Worm (Caenorhabditis elegans) whole organism, mixed stage, embryonic: ENCODE data around the gene gskl-1.
"Not testable (repeated sequence)": the region's sequence is repeated elsewhere in the genome, so short reads cannot be mapped to it uniquely, and the experiment has no call there.

Source experiments
- bed-3 ChIP-seq: fragments of 200-800 bp; sonication (Bioruptor generic); optimal IDR thresholded peaks from 3 replicates; lab custom pipeline; 2018; ENCODE audit warnings: mild to moderate bottlenecking, missing genetic modification characterization, moderate library complexity, missing compliant biosample characterization
- blmp-1 ChIP-seq: fragments of 150-350 bp; optimal IDR thresholded peaks from 2 replicates; lab custom pipeline; 2014; ENCODE audit warnings: missing biosample characterization, missing genetic modification characterization
- ceh-39 ChIP-seq: fragments of 150-350 bp; optimal IDR thresholded peaks from 2 replicates; lab custom pipeline; 2014; ENCODE audit warnings: missing biosample characterization, missing genetic modification characterization
- ceh-43 ChIP-seq: fragments of 200-800 bp; sonication (Bioruptor generic); optimal IDR thresholded peaks from 2 replicates; lab custom pipeline; 2018; ENCODE audit warnings: mild to moderate bottlenecking, missing genetic modification characterization, moderate library complexity, missing compliant biosample characterization
- ceh-83 ChIP-seq: fragments of 200-800 bp; sonication (Bioruptor generic); optimal IDR thresholded peaks from 2 replicates; lab custom pipeline; 2018; ENCODE audit warnings: mild to moderate bottlenecking, missing genetic modification characterization, missing compliant biosample characterization
- ces-1 ChIP-seq: fragments of 150-350 bp; optimal IDR thresholded peaks from 2 replicates; lab custom pipeline; 2014; ENCODE audit warnings: missing biosample characterization, missing genetic modification reagents, missing genetic modification characterization
- cnd-1 ChIP-seq: fragments of 200-800 bp; sonication (Bioruptor generic); optimal IDR thresholded peaks from 2 replicates; lab custom pipeline; 2018; ENCODE audit warnings: mild to moderate bottlenecking, missing genetic modification characterization, missing compliant biosample characterization
- drap-1 ChIP-seq: fragments of 200-800 bp; sonication (Bioruptor generic); optimal IDR thresholded peaks from 3 replicates; lab custom pipeline; 2018; ENCODE audit warnings: mild to moderate bottlenecking, missing genetic modification characterization, missing compliant biosample characterization
- elt-1 ChIP-seq: sonication (generic microtip); optimal IDR thresholded peaks from 2 replicates; lab custom pipeline; 2017; ENCODE audit warnings: missing genetic modification characterization, mild to moderate bottlenecking, missing compliant biosample characterization, antibody characterized with exemption, moderate library complexity, borderline replicate concordance; ENCODE audit not compliant: insufficient read depth
- elt-3 ChIP-seq: fragments of 150-350 bp; optimal IDR thresholded peaks from 2 replicates; lab custom pipeline; 2014; ENCODE audit warnings: missing biosample characterization, missing genetic modification characterization
- flh-1 ChIP-seq: fragments of 200-800 bp; sonication (Bioruptor generic); optimal IDR thresholded peaks from 2 replicates; lab custom pipeline; 2018; ENCODE audit warnings: mild to moderate bottlenecking, missing genetic modification characterization, moderate library complexity, missing compliant biosample characterization
- ham-2 ChIP-seq: fragments of 200-800 bp; sonication (Bioruptor generic); optimal IDR thresholded peaks from 2 replicates; lab custom pipeline; 2018; ENCODE audit warnings: mild to moderate bottlenecking, missing genetic modification characterization, missing compliant biosample characterization
- hlh-1 ChIP-seq: fragments of 150-350 bp; optimal IDR thresholded peaks from 2 replicates; lab custom pipeline; 2014; ENCODE audit warnings: missing biosample characterization, missing genetic modification reagents, missing genetic modification characterization
- lin-13 ChIP-seq: fragments of 150-350 bp; optimal IDR thresholded peaks from 2 replicates; lab custom pipeline; 2014; ENCODE audit warnings: missing biosample characterization, missing genetic modification characterization
- lin-32 ChIP-seq: fragments of 200-800 bp; sonication (Bioruptor generic); optimal IDR thresholded peaks from 2 replicates; lab custom pipeline; 2018; ENCODE audit warnings: mild to moderate bottlenecking, missing genetic modification characterization, missing compliant biosample characterization
- lsy-2 ChIP-seq: fragments of 150-350 bp; optimal IDR thresholded peaks from 2 replicates; lab custom pipeline; 2014; ENCODE audit warnings: missing biosample characterization, missing genetic modification characterization
- mab-5 ChIP-seq: fragments of 150-350 bp; optimal IDR thresholded peaks from 2 replicates; lab custom pipeline; 2014; ENCODE audit warnings: missing biosample characterization, missing genetic modification characterization
- mls-2 ChIP-seq: sonication (generic microtip); optimal IDR thresholded peaks from 2 replicates; lab custom pipeline; 2016; ENCODE audit warnings: mild to moderate bottlenecking, missing genetic modification characterization, moderate library complexity, missing compliant biosample characterization
- nhr-12 ChIP-seq: fragments of 150-350 bp; optimal IDR thresholded peaks from 2 replicates; lab custom pipeline; 2014; ENCODE audit warnings: missing biosample characterization, missing genetic modification characterization
- nhr-2 ChIP-seq: fragments of 150-350 bp; optimal IDR thresholded peaks from 2 replicates; lab custom pipeline; 2014; ENCODE audit warnings: missing biosample characterization, missing genetic modification characterization
- nhr-28 ChIP-seq: fragments of 150-350 bp; optimal IDR thresholded peaks from 2 replicates; lab custom pipeline; 2014; ENCODE audit warnings: missing biosample characterization, missing genetic modification characterization
- pha-4 ChIP-seq: fragments of 150-350 bp; optimal IDR thresholded peaks from 2 replicates; lab custom pipeline; 2018; ENCODE audit warnings: missing biosample characterization, missing genetic modification reagents, missing genetic modification characterization
- sem-2 ChIP-seq: fragments of 200-800 bp; sonication (Bioruptor generic); optimal IDR thresholded peaks from 2 replicates; lab custom pipeline; 2018; ENCODE audit warnings: mild to moderate bottlenecking, missing genetic modification characterization, missing compliant biosample characterization
- snpc-4 ChIP-seq: fragments of 150-350 bp; optimal IDR thresholded peaks from 2 replicates; lab custom pipeline; 2014; ENCODE audit warnings: missing biosample characterization, missing genetic modification characterization
- sptf-1 ChIP-seq: sonication (generic microtip); optimal IDR thresholded peaks from 2 replicates; lab custom pipeline; 2017; ENCODE audit warnings: mild to moderate bottlenecking, missing genetic modification characterization, moderate library complexity, missing compliant biosample characterization
- tbx-8 ChIP-seq: fragments of 200-800 bp; sonication (Bioruptor generic); optimal IDR thresholded peaks from 2 replicates; lab custom pipeline; 2018; ENCODE audit warnings: mild to moderate bottlenecking, missing genetic modification characterization, moderate library complexity, missing compliant biosample characterization
- unc-120 ChIP-seq: sonication (generic microtip); optimal IDR thresholded peaks from 2 replicates; lab custom pipeline; 2017; ENCODE audit warnings: missing genetic modification characterization, missing compliant biosample characterization; ENCODE audit not compliant: poor library complexity, severe bottlenecking
- unc-39 ChIP-seq: fragments of 150-350 bp; optimal IDR thresholded peaks from 2 replicates; lab custom pipeline; 2014; ENCODE audit warnings: missing biosample characterization, missing genetic modification characterization
- unc-62 ChIP-seq: fragments of 150-350 bp; optimal IDR thresholded peaks from 2 replicates; lab custom pipeline; 2014; ENCODE audit warnings: missing biosample characterization, missing genetic modification reagents, missing genetic modification characterization
- ztf-11 ChIP-seq: fragments of 150-350 bp; optimal IDR thresholded peaks from 2 replicates; lab custom pipeline; 2014; ENCODE audit warnings: missing biosample characterization, missing genetic modification characterization

gskl-1 gene

DNA sequence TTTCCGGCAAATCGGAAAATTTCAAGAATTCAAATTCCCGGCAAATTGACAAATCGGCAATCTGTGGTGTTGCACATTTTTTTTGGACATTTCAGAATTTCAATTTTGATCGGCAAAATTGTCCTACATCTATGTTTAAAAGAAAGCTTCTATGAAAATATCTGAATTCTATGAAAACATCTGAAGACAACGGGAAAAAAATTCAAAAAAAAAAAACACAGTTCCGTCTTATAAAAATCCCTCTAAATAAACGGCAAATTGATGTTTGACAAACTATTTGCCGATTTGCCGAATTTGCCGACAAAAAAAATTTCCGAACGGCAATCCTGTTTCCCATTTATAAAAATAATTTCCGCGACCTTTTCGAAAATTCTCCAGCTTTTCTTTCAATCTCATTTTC is 33.0 kb upstream of the gskl-1 start, which contains the start of gene F44F4.15:
F44F4.15 (plus strand) TSS at position 301 of the 400 bp plus-strand sequence.
- TF ChIP-seq blmp-1 (tag; lab: Kevin White, UChicago) = no peak

DNA sequence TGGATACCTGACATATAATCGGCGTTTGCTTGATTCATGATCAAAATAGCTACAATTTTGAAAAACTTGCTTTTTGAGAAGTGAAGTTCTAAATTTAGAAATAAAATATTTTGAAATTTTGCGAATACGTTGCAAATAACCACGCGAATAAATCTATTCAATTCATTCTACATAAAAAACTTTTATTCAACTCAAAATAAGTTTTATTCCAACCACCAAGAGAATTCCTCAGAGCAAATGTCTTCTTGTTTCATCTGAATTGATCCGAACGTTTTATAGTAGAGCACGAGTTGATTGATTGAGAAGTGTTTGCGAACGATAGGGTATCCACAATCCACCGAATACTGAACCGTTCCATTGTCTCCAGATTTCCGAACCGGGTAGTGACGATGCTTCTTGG is 31.6 kb upstream of the gskl-1 start, which contains the start of gene F44F4.9:
F44F4.9 (minus strand) TSS at position 101 of the 400 bp plus-strand sequence.
- TF ChIP-seq snpc-4 (tag; lab: Kevin White, UChicago) (no peak), sem-2 (GFP tag; lab: Kevin White, UChicago) (no peak)

ce11 chrII:10917174-10917573 is 30.2 kb upstream of the gskl-1 start, which contains the start of gene F44F4.10:
Gene F44F4.10 (minus strand): TSS chrII:10917274.
- no peak for TF ChIP-seq lsy-2 (tag; lab: Kevin White, UChicago)
- no peak for TF ChIP-seq bed-3 (GFP tag; lab: Kevin White, UChicago)
- TF ChIP-seq sptf-1 = no peak
- TF ChIP-seq blmp-1 (tag; lab: Kevin White, UChicago) = no peak
- TF ChIP-seq unc-62 = no peak
- no peak for TF ChIP-seq mls-2 (tag; lab: Kevin White, UChicago)
- TF ChIP-seq tbx-8 = no peak
- TF ChIP-seq nhr-2 (tag; lab: Kevin White, UChicago) = no peak
- no peak for TF ChIP-seq pha-4 (tag; lab: Kevin White, UChicago)
- TF ChIP-seq ham-2 (GFP tag; lab: Kevin White, UChicago) = no peak
- no peak for TF ChIP-seq nhr-28 (tag; lab: Kevin White, UChicago)
- no peak for TF ChIP-seq unc-120

ce11 chrII:10918293-10918756 is 29.0 kb upstream of the gskl-1 start, which contains the start of gene tba-4:
Gene tba-4 (plus strand): TSS chrII:10918706.
- TF ChIP-seq lsy-2 (tag; lab: Kevin White, UChicago) = no peak
- no peak for TF ChIP-seq bed-3 (GFP tag; lab: Kevin White, UChicago)
- no peak for TF ChIP-seq hlh-1 (tag; lab: Kevin White, UChicago)
- no peak for TF ChIP-seq cnd-1 (tag; lab: Kevin White, UChicago)
- no peak for TF ChIP-seq elt-3 (tag; lab: Kevin White, UChicago)
- TF ChIP-seq ham-2 (GFP tag; lab: Kevin White, UChicago) = no peak
- TF ChIP-seq tbx-8 = no peak
- no peak for TF ChIP-seq ceh-43 (GFP tag; lab: Kevin White, UChicago)
- TF ChIP-seq flh-1 (GFP tag; lab: Kevin White, UChicago) = no peak
- TF ChIP-seq elt-1 (tag; lab: Kevin White, UChicago) = no peak
- TF ChIP-seq ceh-83 (GFP tag; lab: Kevin White, UChicago) = no peak
- TF ChIP-seq ces-1 (GFP tag; lab: Kevin White, UChicago) = no peak
- no peak for TF ChIP-seq blmp-1 (tag; lab: Kevin White, UChicago)
- TF ChIP-seq ceh-39 (tag; lab: Kevin White, UChicago) = no peak
- TF ChIP-seq drap-1 = no peak
- TF ChIP-seq snpc-4 (tag; lab: Kevin White, UChicago) = no peak

- not testable (repeated sequence) for TF ChIP-seq sem-2 (GFP tag; lab: Kevin White, UChicago); ham-2 (GFP tag; lab: Kevin White, UChicago); nhr-28 (tag; lab: Kevin White, UChicago)
These were observed 24.5 kb upstream of the gskl-1 start, which contains the start of gene Y19D2B.1 for ce11 chrII:10922874-10923273. Gene Y19D2B.1 (minus strand): TSS chrII:10922974.

ce11 chrII:10923948-10924347 is 23.4 kb upstream of the gskl-1 start, which contains the start of gene Y19D2B.2:
Gene Y19D2B.2 (plus strand): TSS chrII:10924248.
- TF ChIP-seq lin-32 = no peak
- TF ChIP-seq sem-2 (GFP tag; lab: Kevin White, UChicago) = no peak
- no peak for TF ChIP-seq mab-5 (tag; lab: Kevin White, UChicago)
- no peak for TF ChIP-seq lin-13
- no peak for TF ChIP-seq ces-1 (GFP tag; lab: Kevin White, UChicago)
- TF ChIP-seq unc-120 = no peak
- no peak for TF ChIP-seq flh-1 (GFP tag; lab: Kevin White, UChicago)
- TF ChIP-seq nhr-12 = no peak
- no peak for TF ChIP-seq ham-2 (GFP tag; lab: Kevin White, UChicago)
- no peak for TF ChIP-seq elt-1 (tag; lab: Kevin White, UChicago)
- TF ChIP-seq nhr-2 (tag; lab: Kevin White, UChicago) = no peak
- TF ChIP-seq ceh-83 (GFP tag; lab: Kevin White, UChicago) = no peak
- TF ChIP-seq elt-3 (tag; lab: Kevin White, UChicago) = no peak
- no peak for TF ChIP-seq ztf-11 (tag; lab: Kevin White, UChicago)
- TF ChIP-seq unc-39 = no peak
